Worm (Caenorhabditis elegans) whole organism, early embryonic: ENCODE data around the gene fbxa-106.

Experiments
- ama-1 ChIP-seq: fragments of 150-350 bp; optimal IDR thresholded peaks from 2 replicates; lab custom pipeline; 2014
- ets-7 ChIP-seq: sonication (generic microtip); optimal IDR thresholded peaks from 2 replicates; lab custom pipeline; 2016; ENCODE audit warnings: missing genotype, missing genetic modification characterization, missing compliant biosample characterization
- hmg-4 ChIP-seq: fragments of 200-800 bp; sonication (Bioruptor generic); optimal IDR thresholded peaks from 2 replicates; lab custom pipeline; 2018; ENCODE audit warnings: mild to moderate bottlenecking, missing genetic modification characterization, missing compliant biosample characterization
- hnd-1 ChIP-seq: sonication (generic microtip); optimal IDR thresholded peaks from 2 replicates; lab custom pipeline; 2016; ENCODE audit warnings: missing genetic modification characterization, missing compliant biosample characterization

DNA sequence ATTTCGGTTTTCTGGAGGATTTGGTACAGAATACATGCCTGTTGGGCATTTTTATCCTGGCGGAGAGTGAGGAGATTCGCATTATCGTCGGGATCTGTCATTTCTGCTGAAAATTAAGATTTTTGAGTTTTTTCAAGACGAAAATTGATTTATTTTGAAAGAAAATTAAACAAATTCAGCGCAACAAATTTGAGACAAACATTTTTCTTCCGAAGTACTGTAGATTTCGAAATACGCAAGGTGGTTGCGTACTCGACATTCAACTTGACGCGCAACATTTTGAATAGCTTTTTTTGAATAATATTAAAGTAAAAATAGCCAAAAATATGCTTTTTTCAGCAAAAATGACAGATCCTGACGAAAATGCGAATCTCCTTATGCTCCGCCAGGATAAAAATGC lies 49.4 kb upstream of the fbxa-106 start, which contains the start of gene Y37H2A.7:
- TF ChIP-seq ama-1 (lab: Kevin White, UChicago) (no peak), hmg-4 (GFP tag; lab: Kevin White, UChicago) (no peak), ets-7 (tag; lab: Kevin White, UChicago) (no peak), hnd-1 (tag; lab: Kevin White, UChicago) (no peak)
